Worm (Caenorhabditis elegans) whole organism, L4/young adult: Measurements from ENCODE around the gene nhr-118.

Experiments used
- W03F9.2 ChIP-seq: fragments of 150-350 bp; optimal IDR thresholded peaks from 2 replicates; lab custom pipeline; 2014; ENCODE audit warnings: missing biosample characterization, missing genetic modification characterization
- him-1 ChIP-seq: sonication (generic microtip); optimal IDR thresholded peaks from 2 replicates; lab custom pipeline; 2016; ENCODE audit warnings: missing genotype, missing genetic modification reagents, missing genetic modification characterization, missing compliant biosample characterization

ce11 chrV:4384482-4384881, 23.1 kb upstream of the nhr-118 start, which contains the start of gene F13A2.2:
- no peak for TF ChIP-seq W03F9.2 (tag; lab: Kevin White, UChicago)
- no peak for TF ChIP-seq him-1 (tag; lab: Kevin White, UChicago)
